Worm (Caenorhabditis elegans) whole organism, L1 larva: ENCODE measurements around the gene clec-251.
A peak's percentile ranks its signal among the peaks of the same experiment; 100 is the strongest.

Experiments
- C34B4.2 ChIP-seq: sonication (generic microtip); optimal IDR thresholded peaks from 2 replicates; lab custom pipeline; 2017; ENCODE audit warnings: mild to moderate bottlenecking, missing genetic modification characterization, missing compliant biosample characterization
- Y116A8C.19 ChIP-seq: sonication (generic microtip); optimal IDR thresholded peaks from 2 replicates; lab custom pipeline; 2016; ENCODE audit warnings: missing compliant biosample characterization, missing genetic modification characterization, borderline replicate concordance
- aha-1 ChIP-seq: fragments of 150-350 bp; optimal IDR thresholded peaks from 2 replicates; lab custom pipeline; 2014; ENCODE audit warnings: missing biosample characterization, missing genetic modification characterization
- ama-1 ChIP-seq: fragments of 150-350 bp; optimal IDR thresholded peaks from 2 replicates; lab custom pipeline; 2014
- blmp-1 ChIP-seq: fragments of 150-350 bp; optimal IDR thresholded peaks from 2 replicates; lab custom pipeline; 2014; ENCODE audit warnings: missing biosample characterization, missing genetic modification characterization
- ceh-8 ChIP-seq: fragments of 200-800 bp; sonication (Bioruptor generic); optimal IDR thresholded peaks from 2 replicates; lab custom pipeline; 2018; ENCODE audit warnings: mild to moderate bottlenecking, missing genetic modification characterization, moderate library complexity, missing compliant biosample characterization
- ceh-88 ChIP-seq: fragments of 200-800 bp; sonication (Bioruptor generic); IDR thresholded peaks from 2 replicates; pipeline ENCODE4 v1.3.6; 2022; ENCODE audit warnings: missing genetic modification characterization, missing compliant biosample characterization
- ceh-90 ChIP-seq: sonication (generic microtip); optimal IDR thresholded peaks from 2 replicates; lab custom pipeline; 2016; ENCODE audit warnings: missing genetic modification characterization, missing compliant biosample characterization
- dpl-1 ChIP-seq, 3 experiments: fragments of 150-350 bp in 2 of 3; sonication (generic microtip) in 1 of 3; optimal IDR thresholded peaks; 2 replicates each; lab custom pipeline; 2014 to 2017; ENCODE audit warnings: missing biosample characterization in 3 of 3, missing genetic modification characterization in 3 of 3, missing genetic modification reagents in 3 of 3
- dsc-1 ChIP-seq: sonication (generic microtip); optimal IDR thresholded peaks from 2 replicates; lab custom pipeline; 2016; ENCODE audit warnings: mild to moderate bottlenecking, missing genetic modification characterization, missing compliant biosample characterization
- egl-27 ChIP-seq, 2 experiments: fragments of 150-350 bp in 1 of 2; sonication (generic microtip); optimal IDR thresholded peaks; 3 replicates each; lab custom pipeline; 2017 to 2018; ENCODE audit warnings: missing biosample characterization in 2 of 2, missing genetic modification characterization in 2 of 2, missing genetic modification reagents in 2 of 2
- elt-3 ChIP-seq, 6 experiments: fragments of 150-350 bp in 1 of 6; sonication (generic microtip); optimal IDR thresholded peaks; 2 replicates each; lab custom pipeline; 2017 to 2018; ENCODE audit warnings: missing biosample characterization in 6 of 6, missing genetic modification characterization in 6 of 6, inconsistent platforms in 1 of 6
- ets-5 ChIP-seq: fragments of 200-800 bp; sonication (Bioruptor generic); IDR thresholded peaks from 2 replicates; pipeline ENCODE4 v1.3.6; 2022; ENCODE audit warnings: missing genetic modification characterization, missing compliant biosample characterization
- fkh-8 ChIP-seq: sonication (generic microtip); optimal IDR thresholded peaks from 2 replicates; lab custom pipeline; 2016; ENCODE audit warnings: mild to moderate bottlenecking, missing genetic modification characterization, missing compliant biosample characterization
- fos-1 ChIP-seq: fragments of 150-350 bp; optimal IDR thresholded peaks from 2 replicates; lab custom pipeline; 2014; ENCODE audit warnings: missing biosample characterization, missing genetic modification characterization
- grh-1 ChIP-seq: fragments of 200-800 bp; sonication (Bioruptor generic); IDR thresholded peaks from 2 replicates; pipeline ENCODE4 v1.3.6; 2022; ENCODE audit warnings: missing genetic modification reagents, missing genetic modification characterization, missing compliant biosample characterization
- hlh-17 ChIP-seq: fragments of 200-800 bp; sonication (Bioruptor generic); optimal IDR thresholded peaks from 2 replicates; lab custom pipeline; 2018; ENCODE audit warnings: missing genetic modification characterization, mild to moderate bottlenecking, missing compliant biosample characterization, moderate library complexity, borderline replicate concordance
- irx-1 ChIP-seq: sonication (generic microtip); optimal IDR thresholded peaks from 2 replicates; lab custom pipeline; 2016; ENCODE audit warnings: missing genetic modification characterization, missing compliant biosample characterization
- isw-1 ChIP-seq: fragments of 200-800 bp; sonication (Bioruptor generic); IDR thresholded peaks from 2 replicates; pipeline ENCODE4 v1.3.6; 2022; ENCODE audit warnings: missing genetic modification characterization, missing compliant biosample characterization
- jun-1 ChIP-seq: fragments of 150-350 bp; optimal IDR thresholded peaks from 2 replicates; lab custom pipeline; 2014; ENCODE audit warnings: missing biosample characterization, missing genetic modification reagents, missing genetic modification characterization
- lin-13 ChIP-seq: fragments of 150-350 bp; optimal IDR thresholded peaks from 2 replicates; lab custom pipeline; 2014; ENCODE audit warnings: missing biosample characterization, missing genetic modification reagents, missing genetic modification characterization
- lin-14 ChIP-seq: fragments of 200-800 bp; sonication (Bioruptor generic); optimal IDR thresholded peaks from 2 replicates; lab custom pipeline; 2018; ENCODE audit warnings: mild to moderate bottlenecking, missing genetic modification characterization, moderate library complexity, missing compliant biosample characterization
- lin-35 ChIP-seq, 2 experiments: fragments of 150-350 bp; optimal IDR thresholded peaks; 2 replicates each; lab custom pipeline; 2014; ENCODE audit warnings: missing biosample characterization in 2 of 2, missing genetic modification characterization in 2 of 2, missing genetic modification reagents in 2 of 2
- lin-39 ChIP-seq: fragments of 150-350 bp; optimal IDR thresholded peaks from 2 replicates; lab custom pipeline; 2014; ENCODE audit warnings: missing biosample characterization, missing genetic modification reagents, missing genetic modification characterization
- lir-3 ChIP-seq: sonication (generic microtip); optimal IDR thresholded peaks from 2 replicates; lab custom pipeline; 2016; ENCODE audit warnings: mild to moderate bottlenecking, missing genetic modification characterization, moderate library complexity, missing compliant biosample characterization; ENCODE audit not compliant: poor library complexity
- mab-9 ChIP-seq: fragments of 200-800 bp; sonication (Bioruptor generic); IDR thresholded peaks from 2 replicates; pipeline ENCODE4 v1.3.6; 2022; ENCODE audit warnings: missing genetic modification reagents, missing genetic modification characterization, missing compliant biosample characterization
- mdl-1 ChIP-seq, 2 experiments: fragments of 150-350 bp; optimal IDR thresholded peaks; 2 replicates each; lab custom pipeline; 2014 to 2017; ENCODE audit warnings: missing biosample characterization in 2 of 2, missing genetic modification characterization in 2 of 2, inconsistent platforms in 1 of 2
- mep-1 ChIP-seq: fragments of 150-350 bp; optimal IDR thresholded peaks from 2 replicates; lab custom pipeline; 2014; ENCODE audit warnings: missing biosample characterization, missing genetic modification characterization
- nhr-11 ChIP-seq: fragments of 150-350 bp; optimal IDR thresholded peaks from 2 replicates; lab custom pipeline; 2014; ENCODE audit warnings: missing biosample characterization, missing genetic modification characterization
- nhr-12 ChIP-seq: sonication (generic microtip); optimal IDR thresholded peaks from 2 replicates; lab custom pipeline; 2017; ENCODE audit warnings: missing biosample characterization, missing genetic modification characterization
- nhr-19 ChIP-seq: fragments of 200-800 bp; sonication (Bioruptor generic); conservative IDR thresholded peaks from 2 replicates; pipeline ENCODE4 v1.3.6; 2022; ENCODE audit warnings: missing genetic modification characterization, missing compliant biosample characterization
- nhr-237 ChIP-seq: fragments of 150-350 bp; optimal IDR thresholded peaks from 2 replicates; lab custom pipeline; 2014; ENCODE audit warnings: missing biosample characterization, missing genetic modification characterization
- nhr-28 ChIP-seq: fragments of 150-350 bp; optimal IDR thresholded peaks from 2 replicates; lab custom pipeline; 2014; ENCODE audit warnings: missing biosample characterization, missing genetic modification characterization
- nhr-47 ChIP-seq: sonication (generic microtip); optimal IDR thresholded peaks from 2 replicates; lab custom pipeline; 2016; ENCODE audit warnings: mild to moderate bottlenecking, missing genetic modification characterization, moderate library complexity, missing compliant biosample characterization
- nhr-84 ChIP-seq: sonication (generic microtip); optimal IDR thresholded peaks from 2 replicates; lab custom pipeline; 2017; ENCODE audit warnings: missing biosample characterization, missing genetic modification characterization
- nhr-85 ChIP-seq: sonication (generic microtip); peaks from one replicate; lab custom pipeline; 2016; ENCODE audit warnings: missing genetic modification characterization, inconsistent platforms, missing compliant biosample characterization
- nhr-90 ChIP-seq: sonication (generic microtip); optimal IDR thresholded peaks from 2 replicates; lab custom pipeline; 2016; ENCODE audit warnings: mild to moderate bottlenecking, missing genetic modification characterization, missing compliant biosample characterization; ENCODE audit not compliant: poor library complexity
- pqm-1 ChIP-seq: sonication (generic microtip); optimal IDR thresholded peaks from 3 replicates; lab custom pipeline; 2017; ENCODE audit warnings: missing biosample characterization, missing genetic modification characterization
- sox-4 ChIP-seq: sonication (generic microtip); optimal IDR thresholded peaks from 2 replicates; lab custom pipeline; 2016; ENCODE audit warnings: missing genetic modification characterization, missing compliant biosample characterization
- sup-37 ChIP-seq: fragments of 200-800 bp; sonication (Bioruptor generic); optimal IDR thresholded peaks from 2 replicates; lab custom pipeline; 2018; ENCODE audit warnings: mild to moderate bottlenecking, missing genetic modification characterization, missing compliant biosample characterization
- tbx-2 ChIP-seq: sonication (generic microtip); optimal IDR thresholded peaks from 2 replicates; lab custom pipeline; 2016; ENCODE audit warnings: missing genetic modification characterization, missing compliant biosample characterization
- tlp-1 ChIP-seq: fragments of 150-350 bp; optimal IDR thresholded peaks from 2 replicates; lab custom pipeline; 2014; ENCODE audit warnings: missing biosample characterization, missing genetic modification characterization
- unc-130 ChIP-seq: fragments of 150-350 bp; optimal IDR thresholded peaks from 2 replicates; lab custom pipeline; 2017; ENCODE audit warnings: missing biosample characterization, missing genetic modification characterization, inconsistent platforms
- unc-30 ChIP-seq: sonication (generic microtip); optimal IDR thresholded peaks from 2 replicates; lab custom pipeline; 2017; ENCODE audit warnings: missing biosample characterization, missing genetic modification characterization
- unc-62 ChIP-seq: fragments of 150-350 bp; optimal IDR thresholded peaks from 2 replicates; lab custom pipeline; 2014; ENCODE audit warnings: missing biosample characterization, missing genetic modification reagents, missing genetic modification characterization
- unc-86 ChIP-seq: sonication (generic microtip); optimal IDR thresholded peaks from 2 replicates; lab custom pipeline; 2016; ENCODE audit warnings: missing genetic modification characterization, missing compliant biosample characterization
- unc-98 ChIP-seq: fragments of 200-800 bp; sonication (Bioruptor generic); IDR thresholded peaks from 2 replicates; pipeline ENCODE4 v1.3.6; 2022; ENCODE audit warnings: missing genetic modification characterization, missing compliant biosample characterization
- vab-15 ChIP-seq: sonication (generic microtip); optimal IDR thresholded peaks from 2 replicates; lab custom pipeline; 2017; ENCODE audit warnings: missing genotype, mild to moderate bottlenecking, missing genetic modification characterization, missing compliant biosample characterization
- xbp-1 ChIP-seq: sonication (generic microtip); optimal IDR thresholded peaks from 2 replicates; lab custom pipeline; 2016; ENCODE audit warnings: missing genetic modification characterization, missing compliant biosample characterization
- zag-1 ChIP-seq: fragments of 150-350 bp; optimal IDR thresholded peaks from 2 replicates; lab custom pipeline; 2014; ENCODE audit warnings: missing biosample characterization, missing genetic modification characterization
- zip-4 ChIP-seq: fragments of 200-800 bp; sonication (Bioruptor generic); optimal IDR thresholded peaks from 2 replicates; lab custom pipeline; 2018; ENCODE audit warnings: mild to moderate bottlenecking, missing genetic modification characterization, moderate library complexity, missing compliant biosample characterization
- ztf-11 ChIP-seq, 2 experiments: sonication (generic microtip); optimal IDR thresholded peaks; 2 replicates each; lab custom pipeline; 2016 to 2017; ENCODE audit warnings: missing genetic modification characterization in 2 of 2, missing biosample characterization in 1 of 2, missing compliant biosample characterization in 1 of 2
- ztf-4 ChIP-seq: fragments of 150-350 bp; optimal IDR thresholded peaks from 2 replicates; lab custom pipeline; 2014; ENCODE audit warnings: missing biosample characterization, missing genetic modification characterization

The clec-251 gene

DNA sequence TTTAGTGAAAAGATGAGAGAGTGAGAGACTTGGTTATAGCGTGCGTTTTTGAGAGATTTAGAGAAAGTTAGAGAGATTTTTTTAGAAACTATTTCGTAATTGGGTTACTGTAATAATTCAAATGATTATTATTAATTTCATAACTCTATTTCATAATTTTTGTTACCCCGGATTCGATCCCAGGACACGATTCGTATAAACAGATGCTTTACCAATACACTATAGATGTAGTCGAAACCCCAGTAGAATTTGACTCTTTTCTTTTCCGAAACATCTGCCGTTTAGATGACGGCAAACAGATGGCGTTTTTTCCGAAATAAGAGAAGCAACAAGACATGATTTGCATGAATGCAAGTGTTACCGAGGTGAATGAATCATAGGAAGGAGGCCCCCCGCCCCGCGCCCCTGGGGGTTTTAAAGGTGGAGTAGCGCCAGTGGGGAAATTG is 36.7 kb downstream of the clec-251 start:
- TF ChIP-seq fkh-8 (tag; lab: Kevin White, UChicago) (no peak), ztf-4 (tag; lab: Kevin White, UChicago) (no peak), lin-13 (GFP tag; lab: Kevin White, UChicago) (no peak), C34B4.2 (tag; lab: Kevin White, UChicago) (no peak), unc-62 (no peak), ztf-11 (tag; optimal IDR thresholded peaks at IDR 0.05; lab: Kevin White, UChicago) (peak in 1 of 2 experiments; percentile 81), hlh-17 (GFP tag; lab: Kevin White, UChicago) (no peak), nhr-47 (tag; lab: Kevin White, UChicago) (peak; percentile 90), sup-37 (GFP tag; lab: Kevin White, UChicago) (no peak), lir-3 (tag; lab: Kevin White, UChicago) (peak; percentile 35), zag-1 (tag; lab: Kevin White, UChicago) (no peak), unc-130 (tag; lab: Kevin White, UChicago) (no peak), nhr-84 (tag; lab: Kevin White, UChicago) (no peak), mep-1 (peak; percentile 71), grh-1 (GFP tag; lab: Robert Waterston, UW) (no peak), irx-1 (tag; lab: Kevin White, UChicago) (peak; percentile 79), ceh-90 (tag; lab: Kevin White, UChicago) (no peak), nhr-85 (tag; lab: Kevin White, UChicago) (peak; percentile 70), blmp-1 (tag; lab: Kevin White, UChicago) (no peak), nhr-90 (tag; lab: Kevin White, UChicago) (peak; percentile 47), unc-86 (peak; percentile 5), xbp-1 (tag; lab: Kevin White, UChicago) (peak; percentile 37), lin-35 (GFP tag; optimal IDR thresholded peaks at IDR 0.05; lab: Kevin White, UChicago) (peak in 1 of 2 experiments; percentile 15), dpl-1 (GFP tag; optimal IDR thresholded peaks at IDR 0.05; lab: Kevin White, UChicago) (no peak), ets-5 (GFP tag; lab: Robert Waterston, UW) (no peak), isw-1 (GFP tag; lab: Robert Waterston, UW) (no peak), mdl-1 (tag; optimal IDR thresholded peaks at IDR 0.05; lab: Kevin White, UChicago) (no peak), dsc-1 (tag; lab: Kevin White, UChicago) (peak; percentile 74), nhr-237 (tag; lab: Kevin White, UChicago) (no peak), egl-27 (tag; optimal IDR thresholded peaks at IDR 0.05; lab: Kevin White, UChicago) (no peak), lin-14 (no peak), unc-98 (GFP tag; lab: Robert Waterston, UW) (no peak), nhr-28 (tag; lab: Kevin White, UChicago) (no peak), ama-1 (lab: Kevin White, UChicago) (no peak), zip-4 (no peak), vab-15 (tag; lab: Kevin White, UChicago) (no peak), nhr-11 (tag; lab: Kevin White, UChicago) (no peak), tlp-1 (tag; lab: Kevin White, UChicago) (no peak), ceh-8 (GFP tag; lab: Kevin White, UChicago) (no peak), elt-3 (tag; optimal IDR thresholded peaks at IDR 0.05; lab: Kevin White, UChicago) (peak in 1 of 6 experiments; percentile 1), sox-4 (tag; lab: Kevin White, UChicago) (no peak), nhr-12 (tag; lab: Kevin White, UChicago) (no peak), fos-1 (tag; lab: Kevin White, UChicago) (no peak), pqm-1 (tag; lab: Kevin White, UChicago) (no peak), tbx-2 (peak; percentile 56), Y116A8C.19 (tag; lab: Kevin White, UChicago) (no peak), ceh-88 (no peak), mab-9 (no peak), jun-1 (tag; lab: Kevin White, UChicago) (no peak), nhr-19 (GFP tag; lab: Robert Waterston, UW) (peak; percentile 65), lin-39 (tag; lab: Kevin White, UChicago) (peak; percentile 57), unc-30 (tag; lab: Kevin White, UChicago) (no peak), aha-1 (tag; lab: Kevin White, UChicago) (no peak)
